Fruit fly (Drosophila melanogaster): ENCODE data around the gene NLaz.

DNA sequence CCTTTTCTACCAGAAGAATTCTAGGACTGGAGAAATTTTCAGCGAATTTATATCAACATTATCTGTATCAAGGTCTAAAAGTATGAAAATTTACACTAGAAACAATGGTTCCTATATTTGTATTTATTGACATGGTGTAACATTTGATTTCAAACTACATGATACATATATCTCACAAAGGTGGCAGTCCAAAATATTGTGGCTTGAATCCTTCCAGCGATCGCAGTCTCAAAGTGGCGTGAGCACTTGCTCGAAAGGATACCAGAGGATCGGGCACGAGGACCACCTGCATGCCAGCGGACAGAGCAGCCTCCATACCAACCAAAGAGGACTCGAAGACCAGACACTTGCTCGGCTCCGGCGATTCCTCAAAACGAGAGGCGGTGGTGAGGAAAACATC is 7.6 kb downstream of the NLaz start, which contains the start of gene CG5561:
- TF ChIP-seq CG9705 (GFP tag; optimal IDR thresholded peaks at IDR 0.05) (no peak), OdsH (GFP tag; optimal IDR thresholded peaks at IDR 0.05) (no peak), usp (GFP tag; optimal IDR thresholded peaks at IDR 0.05) (no peak), pan (optimal IDR thresholded peaks at IDR 0.05) (no peak), h (GFP tag; optimal IDR thresholded peaks at IDR 0.05) (no peak), br (GFP tag; optimal IDR thresholded peaks at IDR 0.05) (no peak), Mio (GFP tag; optimal IDR thresholded peaks at IDR 0.05) (no peak), jim (GFP tag; optimal IDR thresholded peaks at IDR 0.05) (no peak), Vsx2 (GFP tag; optimal IDR thresholded peaks at IDR 0.05; ENCODE audit: partially characterized antibody) (no peak)
